Fruit fly (Drosophila melanogaster) whole organism, pupa: ENCODE measurements around the gene CG18598.

Source experiments
- CG12605 ChIP-seq: fragments of 200-800 bp; sonication (Bioruptor generic); IDR thresholded peaks from 2 replicates; pipeline ENCODE4 v1.3.6; 2022; ENCODE audit warnings: missing biosample characterization, missing genetic modification characterization
- CG14655 ChIP-seq: fragments of 200-800 bp; sonication (Bioruptor generic); optimal IDR thresholded peaks from 3 replicates; lab custom pipeline; 2017; ENCODE audit warnings: mild to moderate bottlenecking, missing biosample characterization, missing genetic modification reagents, missing genetic modification characterization
- CG15710 ChIP-seq: fragments of 200-800 bp; sonication (Bioruptor generic); optimal IDR thresholded peaks from 2 replicates; lab custom pipeline; 2018; ENCODE audit warnings: missing biosample characterization, mild to moderate bottlenecking, missing genetic modification characterization, moderate library complexity
- CG17806 ChIP-seq: fragments of 200-800 bp; sonication (Bioruptor generic); optimal IDR thresholded peaks from 2 replicates; lab custom pipeline; 2018; ENCODE audit warnings: missing biosample characterization, mild to moderate bottlenecking, missing genetic modification characterization, moderate library complexity
- CG32121 ChIP-seq: fragments of 200-800 bp; sonication (Bioruptor generic); IDR thresholded peaks from 2 replicates; pipeline ENCODE4 v1.3.6; 2022; ENCODE audit warnings: missing biosample characterization, missing genetic modification characterization
- CG34367 ChIP-seq: fragments of 200-800 bp; sonication (Bioruptor generic); optimal IDR thresholded peaks from 2 replicates; lab custom pipeline; 2018; ENCODE audit warnings: missing biosample characterization, mild to moderate bottlenecking, missing genetic modification characterization
- CG8159 ChIP-seq: fragments of 200-800 bp; sonication (Bioruptor generic); optimal IDR thresholded peaks from 3 replicates; lab custom pipeline; 2018; ENCODE audit warnings: missing biosample characterization, mild to moderate bottlenecking, missing genetic modification characterization, moderate library complexity
- D1 ChIP-seq: fragments of 200-800 bp; sonication (Bioruptor generic); optimal IDR thresholded peaks from 2 replicates; lab custom pipeline; 2018; ENCODE audit warnings: missing biosample characterization, mild to moderate bottlenecking, missing genetic modification characterization, moderate library complexity
- EcR ChIP-seq: fragments of 200-800 bp; sonication (Bioruptor generic); optimal IDR thresholded peaks from 3 replicates; lab custom pipeline; 2019; ENCODE audit warnings: missing biosample characterization, missing genetic modification characterization, mild to moderate bottlenecking, moderate library complexity, missing genetic modification reagents
- Pif1B ChIP-seq: fragments of 200-800 bp; sonication (Bioruptor generic); optimal IDR thresholded peaks from 3 replicates; lab custom pipeline; 2016; ENCODE audit warnings: missing biosample characterization, missing genetic modification characterization
- Snoo ChIP-seq: fragments of 200-800 bp; sonication (Bioruptor generic); optimal IDR thresholded peaks from 3 replicates; lab custom pipeline; 2017; ENCODE audit warnings: missing biosample characterization, mild to moderate bottlenecking, missing genetic modification characterization, inconsistent platforms
- rn ChIP-seq: fragments of 200-800 bp; sonication (Bioruptor generic); IDR thresholded peaks from 2 replicates; pipeline ENCODE4 v1.3.6; 2022; ENCODE audit warnings: missing biosample characterization, missing genetic modification characterization

DNA sequence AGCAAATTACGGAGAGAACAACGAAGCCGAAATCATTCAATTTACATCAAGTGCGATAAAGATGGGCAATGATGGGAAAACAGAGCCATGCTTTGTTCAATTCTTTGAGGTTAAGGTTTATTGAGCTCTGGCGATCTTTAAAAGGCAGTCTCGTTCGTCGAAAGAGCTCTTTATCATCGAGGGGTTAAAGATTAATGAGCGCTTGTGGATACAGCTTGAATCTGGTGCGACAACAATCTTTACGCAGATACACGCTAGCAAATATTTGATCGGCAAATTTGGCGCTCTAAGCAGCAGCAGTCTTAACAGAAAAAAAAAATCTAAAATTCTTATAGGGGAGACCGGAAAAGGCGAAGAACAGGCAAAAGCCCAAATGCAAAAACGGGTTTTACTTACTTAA, 45.2 kb downstream of the CG18598 start:
- TF ChIP-seq EcR = no peak
- TF ChIP-seq CG14655 = no peak
- TF ChIP-seq CG8159 = no peak
- no peak for TF ChIP-seq CG15710 (tag; lab: Kevin White, UChicago)
- no peak for TF ChIP-seq CG17806
- no peak for TF ChIP-seq CG32121 (GFP tag; lab: Robert Waterston, UW)
- no peak for TF ChIP-seq Snoo (tag; lab: Kevin White, UChicago)
- no peak for TF ChIP-seq CG12605 (GFP tag; lab: Robert Waterston, UW)
- no peak for TF ChIP-seq CG34367 (tag; lab: Kevin White, UChicago)
- no peak for TF ChIP-seq Pif1B (GFP tag; lab: Kevin White, UChicago)
- no peak for TF ChIP-seq rn (GFP tag; lab: Robert Waterston, UW)
- TF ChIP-seq D1 = no peak
